Worm (Caenorhabditis elegans) whole organism, L4 larva: ENCODE data around the gene srh-40.

Experiments
- T20F7.1 ChIP-seq: fragments of 200-800 bp; sonication (Bioruptor generic); optimal IDR thresholded peaks from 2 replicates; lab custom pipeline; 2018; ENCODE audit warnings: mild to moderate bottlenecking, missing genetic modification characterization, missing compliant biosample characterization
- dmd-8 ChIP-seq: fragments of 200-800 bp; sonication (Bioruptor generic); IDR thresholded peaks from 2 replicates; pipeline ENCODE4 v1.3.6; 2022; ENCODE audit warnings: missing genetic modification characterization, missing compliant biosample characterization
- fkh-10 ChIP-seq: fragments of 150-350 bp; optimal IDR thresholded peaks from 2 replicates; lab custom pipeline; 2014; ENCODE audit warnings: missing biosample characterization, missing genetic modification reagents, missing genetic modification characterization
- lsy-2 ChIP-seq, 2 experiments: fragments of 150-350 bp in 1 of 2; sonication (generic microtip) in 1 of 2; optimal IDR thresholded peaks; 2 replicates each; lab custom pipeline; 2014 to 2017; ENCODE audit warnings: missing biosample characterization in 2 of 2, missing genetic modification characterization in 2 of 2
- mdl-1 ChIP-seq, 2 experiments: fragments of 150-350 bp in 1 of 2; sonication (generic microtip) in 1 of 2; optimal IDR thresholded peaks; 2 replicates each; lab custom pipeline; 2014 to 2017; ENCODE audit warnings: missing biosample characterization in 2 of 2, missing genetic modification characterization in 2 of 2
- nhr-237 ChIP-seq: sonication (generic microtip); optimal IDR thresholded peaks from 2 replicates; lab custom pipeline; 2017; ENCODE audit warnings: missing biosample characterization, missing genetic modification characterization

ce11 chrIII:6615064-6615463 is 4.4 kb downstream of the srh-40 start, which contains the start of gene cmtr-2:
- no peak for TF ChIP-seq fkh-10 (GFP tag; lab: Kevin White, UChicago)
- TF ChIP-seq lsy-2 (tag; optimal IDR thresholded peaks at IDR 0.05; lab: Kevin White, UChicago), result peak in 1 of 2 experiments; percentile 70
- TF ChIP-seq dmd-8 (GFP tag; lab: Robert Waterston, UW), result no peak
- TF ChIP-seq T20F7.1, result peak; percentile 31
- TF ChIP-seq mdl-1 (tag; optimal IDR thresholded peaks at IDR 0.05; lab: Kevin White, UChicago), result no peak
- no peak for TF ChIP-seq nhr-237 (tag; lab: Kevin White, UChicago)
